Worm (Caenorhabditis elegans): ENCODE measurements around the gene R04E5.8.
A peak's percentile ranks its signal among the peaks of the same experiment; 100 is the strongest.

The R04E5.8 gene

DNA sequence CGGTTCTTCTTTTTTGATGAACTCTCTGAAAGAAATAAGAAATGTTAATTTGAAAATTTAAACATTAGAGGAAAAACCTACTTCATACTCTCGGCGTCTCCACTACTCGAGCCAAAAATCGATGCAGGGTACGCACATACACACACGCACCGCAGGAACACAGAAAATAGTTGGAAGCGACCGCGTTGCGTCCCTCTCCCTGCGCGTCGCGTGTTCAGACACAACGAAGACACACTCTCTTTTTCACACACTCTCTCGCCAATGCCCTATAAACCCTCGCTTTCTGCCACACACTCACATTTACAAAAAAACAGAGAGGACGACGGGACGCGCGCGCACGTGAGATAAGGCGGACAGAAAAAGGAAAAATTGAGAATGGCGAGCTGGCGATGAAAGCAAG, 5.0 kb upstream of the R04E5.8 start, which contains the start of gene R04E5.9 (continued):
- TF ChIP-seq madf-8 (GFP tag; conservative IDR thresholded peaks at IDR 0.05) (no peak), hlh-26 (GFP tag; conservative IDR thresholded peaks at IDR 0.05) (0 out of 2 replicates have a peak, but pooled peaks have one; percentile 48), F52B5.7 (tag; optimal IDR thresholded peaks at IDR 0.05) (peak; percentile 7), aptf-2 (GFP tag; conservative IDR thresholded peaks at IDR 0.05) (no peak), mel-28 (tag; optimal IDR thresholded peaks at IDR 0.05; ENCODE audit: borderline replicate concordance) (peak; percentile 17), pbrm-1 (GFP tag; IDR thresholded peaks at IDR 0.05) (peak; percentile 66; the same call in 1 of the 2 replicates), F49E8.2 (tag; optimal IDR thresholded peaks at IDR 0.05; ENCODE audit: insufficient read depth) (no peak), ceh-27 (GFP tag; optimal IDR thresholded peaks at IDR 0.05) (peak; percentile 73), F22D6.2 (tag; optimal IDR thresholded peaks at IDR 0.05) (peak; percentile 35), gei-17 (GFP tag; optimal IDR thresholded peaks at IDR 0.05) (peak; percentile 51), attf-6 (GFP tag; IDR thresholded peaks at IDR 0.05) (no peak), B0336.3 (GFP tag; IDR thresholded peaks at IDR 0.05) (peak; percentile 85), hmg-20 (GFP tag; IDR thresholded peaks at IDR 0.05) (peak; percentile 50; the same call in 1 of the 2 replicates), pha-4 (tag; optimal IDR thresholded peaks at IDR 0.05) (peak; percentile 50), cebp-1 (GFP tag; IDR thresholded peaks at IDR 0.05) (peak; percentile 17; the same call in 1 of the 2 replicates), cebp-1 (tag; optimal IDR thresholded peaks at IDR 0.05) (peak; percentile 87), F39B2.1 (GFP tag; IDR thresholded peaks at IDR 0.05) (no peak), Y53G8AR.9 (GFP tag; conservative IDR thresholded peaks at IDR 0.05) (no peak), lir-1 (GFP tag; conservative IDR thresholded peaks at IDR 0.05) (peak; percentile 65; the same call in 1 of the 2 replicates), unc-62 (GFP tag; optimal IDR thresholded peaks at IDR 0.05) (no peak), lin-54 (GFP tag; optimal IDR thresholded peaks at IDR 0.05) (peak; percentile 50), attf-5 (GFP tag; optimal IDR thresholded peaks at IDR 0.05) (peak; percentile 93), snpc-1.1 (tag; optimal IDR thresholded peaks at IDR 0.05; ENCODE audit: insufficient read depth) (no peak), ztf-18 (tag; optimal IDR thresholded peaks at IDR 0.05) (peak; percentile 62), ama-1 (optimal IDR thresholded peaks at IDR 0.05) (no peak), ama-1 (GFP tag; optimal IDR thresholded peaks at IDR 0.05) (peak in 1 of 2 experiments; percentile 0), C06A6.2 (GFP tag; conservative IDR thresholded peaks at IDR 0.05) (0 out of 2 replicates have a peak, but pooled peaks have one; percentile 42), bed-2 (GFP tag; IDR thresholded peaks at IDR 0.05) (no peak), tbp1 (GFP tag; optimal IDR thresholded peaks at IDR 0.05) (peak; percentile 68), ztf-26 (tag; optimal IDR thresholded peaks at IDR 0.05) (peak; percentile 69), sptf-2 (GFP tag; optimal IDR thresholded peaks at IDR 0.05) (peak; percentile 1), lsl-1 (GFP tag; optimal IDR thresholded peaks at IDR 0.05) (no peak), atf-7 (tag; optimal IDR thresholded peaks at IDR 0.05) (peak; percentile 64), sdz-38 (tag; optimal IDR thresholded peaks at IDR 0.05) (no peak), F33H1.4 (GFP tag; IDR thresholded peaks at IDR 0.05) (no peak), ceh-79 (tag; optimal IDR thresholded peaks at IDR 0.05) (no peak), ztf-25 (GFP tag; IDR thresholded peaks at IDR 0.05) (no peak), nhr-80 (tag; optimal IDR thresholded peaks at IDR 0.05) (peak; percentile 99), mcd-1 (GFP tag; IDR thresholded peaks at IDR 0.05) (peak; percentile 61), let-607 (tag; optimal IDR thresholded peaks at IDR 0.05) (peak; percentile 89 to 92), B0261.1 (tag; optimal IDR thresholded peaks at IDR 0.05) (peak; percentile 22), somi-1 (GFP tag; optimal IDR thresholded peaks at IDR 0.05) (peak; percentile 44), Y67H2A.10 (GFP tag; conservative IDR thresholded peaks at IDR 0.05) (peak; percentile 24; the same call in 1 of the 2 replicates), tlf-1 (GFP tag; optimal IDR thresholded peaks at IDR 0.05) (peak; percentile 34), B0035.1 (tag; optimal IDR thresholded peaks at IDR 0.05) (peak; percentile 28), snpc-4 (GFP tag; optimal IDR thresholded peaks at IDR 0.05) (peak; percentile 35), snpc-4 (tag; optimal IDR thresholded peaks at IDR 0.05) (peak; percentile 17 to 72 (median 60)), ceh-40 (GFP tag; IDR thresholded peaks at IDR 0.05) (no peak), hlh-12 (tag; optimal IDR thresholded peaks at IDR 0.05) (no peak)

Measured in whole organism, young adult.